Fruit fly (Drosophila melanogaster) whole organism, embryonic: ENCODE measurements around the gene numb.

Experiments used
- Antp ChIP-seq: fragments of 200-800 bp; sonication (Bioruptor generic); optimal IDR thresholded peaks from 3 replicates; lab custom pipeline; 2016; ENCODE audit warnings: missing biosample characterization, missing genetic modification characterization
- Awh ChIP-seq: fragments of 200-800 bp; sonication (Bioruptor generic); IDR thresholded peaks from 2 replicates; pipeline ENCODE4, ENCODE4 v1.3.6; 2022; ENCODE audit warnings: missing biosample characterization, missing genetic modification characterization
- Bgb ChIP-seq: fragments of 200-800 bp; sonication (Bioruptor generic); IDR thresholded peaks from 2 replicates; pipeline ENCODE4 v1.3.6; 2022; ENCODE audit warnings: missing biosample characterization, missing genetic modification characterization; ENCODE audit not compliant: partially characterized antibody
- BtbVII ChIP-seq: fragments of 200-800 bp; sonication (Bioruptor generic); optimal IDR thresholded peaks from 3 replicates; lab custom pipeline; 2017; ENCODE audit warnings: missing biosample characterization, mild to moderate bottlenecking, missing genetic modification characterization
- CG10147 ChIP-seq: fragments of 200-800 bp; sonication (Bioruptor generic); optimal IDR thresholded peaks from 2 replicates; lab custom pipeline; 2019; ENCODE audit warnings: missing biosample characterization, mild to moderate bottlenecking, missing genetic modification characterization, moderate library complexity
- CG10431 ChIP-seq: fragments of 200-800 bp; sonication (Bioruptor generic); optimal IDR thresholded peaks from 3 replicates; lab custom pipeline; 2018; ENCODE audit warnings: missing biosample characterization, mild to moderate bottlenecking, missing genetic modification characterization
- CG10543 ChIP-seq: fragments of 200-800 bp; sonication (Bioruptor generic); optimal IDR thresholded peaks from 3 replicates; lab custom pipeline; 2017; ENCODE audit warnings: missing biosample characterization, mild to moderate bottlenecking, missing genetic modification characterization, moderate library complexity
- CG11085 ChIP-seq: fragments of 200-800 bp; sonication (Bioruptor generic); IDR thresholded peaks from 2 replicates; pipeline ENCODE4 v1.3.6; 2022; ENCODE audit warnings: missing biosample characterization, missing genetic modification characterization
- CG11695 ChIP-seq: fragments of 200-800 bp; sonication (Bioruptor generic); IDR thresholded peaks from 3 replicates; pipeline ENCODE4 v1.3.6; 2022; ENCODE audit warnings: missing biosample characterization, missing genetic modification characterization
- CG12071 ChIP-seq: fragments of 200-800 bp; sonication (Bioruptor generic); optimal IDR thresholded peaks from 3 replicates; lab custom pipeline; 2018; ENCODE audit warnings: missing biosample characterization, mild to moderate bottlenecking, missing genetic modification characterization
- CG12942 ChIP-seq: fragments of 200-800 bp; sonication (Bioruptor generic); optimal IDR thresholded peaks from 3 replicates; lab custom pipeline; 2016; ENCODE audit warnings: missing biosample characterization, missing genetic modification characterization
- CG13287 ChIP-seq: fragments of 200-800 bp; sonication (Bioruptor generic); IDR thresholded peaks from 2 replicates; pipeline ENCODE4 v1.3.6; 2022; ENCODE audit warnings: missing biosample characterization, missing genetic modification characterization; ENCODE audit not compliant: partially characterized antibody
- CG13424 ChIP-seq: fragments of 200-800 bp; sonication (Bioruptor generic); optimal IDR thresholded peaks from 2 replicates; lab custom pipeline; 2019; ENCODE audit warnings: missing biosample characterization, mild to moderate bottlenecking, missing genetic modification characterization, moderate library complexity
- CG14860 ChIP-seq: fragments of 200-800 bp; sonication (Bioruptor generic); IDR thresholded peaks from 3 replicates; pipeline ENCODE4 v1.3.6; 2022; ENCODE audit warnings: missing biosample characterization, missing genetic modification characterization; ENCODE audit not compliant: partially characterized antibody
- CG15269 ChIP-seq: fragments of 200-800 bp; sonication (Bioruptor generic); optimal IDR thresholded peaks from 2 replicates; lab custom pipeline; 2018; ENCODE audit warnings: missing biosample characterization, mild to moderate bottlenecking, missing genetic modification characterization, moderate library complexity
- CG17328 ChIP-seq: fragments of 200-800 bp; sonication (Bioruptor generic); IDR thresholded peaks from 2 replicates; pipeline ENCODE4 v1.3.6; 2022; ENCODE audit warnings: missing biosample characterization, missing genetic modification characterization
- CG31224 ChIP-seq: fragments of 200-800 bp; sonication (Bioruptor generic); IDR thresholded peaks from 2 replicates; pipeline ENCODE4 v1.3.6; 2022; ENCODE audit warnings: missing biosample characterization, missing genetic modification characterization
- CG4404 ChIP-seq: fragments of 200-800 bp; sonication (Bioruptor generic); IDR thresholded peaks from 2 replicates; pipeline ENCODE4 v1.3.6; 2022; ENCODE audit warnings: missing biosample characterization, missing genetic modification characterization
- CG4424 ChIP-seq: fragments of 200-800 bp; sonication (Bioruptor generic); optimal IDR thresholded peaks from 3 replicates; lab custom pipeline; 2016; ENCODE audit warnings: missing biosample characterization, missing genetic modification characterization
- CG6791 ChIP-seq: fragments of 200-800 bp; sonication (Bioruptor generic); IDR thresholded peaks from 3 replicates; pipeline ENCODE4 v1.3.6; 2022; ENCODE audit warnings: missing biosample characterization, missing genetic modification characterization; ENCODE audit not compliant: partially characterized antibody
- CG7839 ChIP-seq: fragments of 200-800 bp; sonication (Bioruptor generic); optimal IDR thresholded peaks from 3 replicates; lab custom pipeline; 2018; ENCODE audit warnings: missing biosample characterization, mild to moderate bottlenecking, missing genetic modification characterization, moderate library complexity
- CoRest ChIP-seq: fragments of 200-800 bp; sonication (Bioruptor generic); optimal IDR thresholded peaks from 3 replicates; lab custom pipeline; 2018; ENCODE audit warnings: missing biosample characterization, mild to moderate bottlenecking, missing genetic modification characterization, moderate library complexity
- Dbx ChIP-seq: fragments of 200-800 bp; sonication (Bioruptor generic); IDR thresholded peaks from 3 replicates; pipeline ENCODE4 v1.3.6; 2022; ENCODE audit warnings: missing biosample characterization, missing genetic modification characterization
- E2f1 ChIP-seq: fragments of 200-800 bp; sonication (Bioruptor generic); IDR thresholded peaks from 2 replicates; pipeline ENCODE4 v1.3.6; 2022; ENCODE audit warnings: missing biosample characterization, missing genetic modification characterization
- GATAe ChIP-seq: fragments of 200-800 bp; sonication (Bioruptor generic); conservative IDR thresholded peaks from 2 replicates; pipeline ENCODE4 v1.3.6; 2022; ENCODE audit warnings: missing biosample characterization, missing genetic modification characterization
- Gug ChIP-seq: fragments of 200-800 bp; sonication (Bioruptor generic); IDR thresholded peaks from 4 replicates; pipeline ENCODE4 v1.3.6; 2022; ENCODE audit warnings: missing biosample characterization, missing genetic modification characterization
- Hmx ChIP-seq: fragments of 200-800 bp; sonication (Bioruptor generic); optimal IDR thresholded peaks from 2 replicates; lab custom pipeline; 2016; ENCODE audit warnings: missing biosample characterization, missing genetic modification characterization
- Hr3 ChIP-seq: fragments of 200-800 bp; sonication (Bioruptor generic); optimal IDR thresholded peaks from 3 replicates; lab custom pipeline; 2016; ENCODE audit warnings: missing biosample characterization, missing genetic modification characterization
- Lhr ChIP-seq: fragments of 200-800 bp; sonication (Bioruptor generic); optimal IDR thresholded peaks from 3 replicates; lab custom pipeline; 2017; ENCODE audit warnings: mild to moderate bottlenecking, missing biosample characterization, missing genetic modification reagents, missing genetic modification characterization
- NK7.1 ChIP-seq: fragments of 200-800 bp; sonication (Bioruptor generic); optimal IDR thresholded peaks from 3 replicates; lab custom pipeline; 2016; ENCODE audit warnings: missing biosample characterization, missing genetic modification characterization
- NfI ChIP-seq: fragments of 200-800 bp; sonication (Bioruptor generic); optimal IDR thresholded peaks from 3 replicates; lab custom pipeline; 2018; ENCODE audit warnings: missing biosample characterization, mild to moderate bottlenecking, missing genetic modification characterization, moderate library complexity
- Oli ChIP-seq: fragments of 200-800 bp; sonication (Bioruptor generic); optimal IDR thresholded peaks from 2 replicates; lab custom pipeline; 2018; ENCODE audit warnings: missing biosample characterization, mild to moderate bottlenecking, missing genetic modification characterization, moderate library complexity
- Scr ChIP-seq: fragments of 200-800 bp; sonication (Bioruptor generic); IDR thresholded peaks from 2 replicates; pipeline ENCODE4 v1.3.6; 2022; ENCODE audit warnings: missing biosample characterization, missing genetic modification characterization; ENCODE audit not compliant: partially characterized antibody
- Xrp1 ChIP-seq: fragments of 200-800 bp; sonication (Bioruptor generic); IDR thresholded peaks from 2 replicates; pipeline ENCODE4 v1.3.6; 2022; ENCODE audit warnings: missing biosample characterization, missing genetic modification characterization
- ase ChIP-seq: fragments of 200-800 bp; sonication (Bioruptor generic); IDR thresholded peaks from 3 replicates; pipeline ENCODE4 v1.3.6; 2022; ENCODE audit warnings: missing biosample characterization, missing genetic modification characterization
- bsh ChIP-seq, 2 experiments: fragments of 200-800 bp; sonication (Bioruptor generic); optimal IDR thresholded peaks; 2 replicates each; lab custom pipeline; 2017 to 2018; ENCODE audit warnings: mild to moderate bottlenecking in 2 of 2, missing biosample characterization in 2 of 2, missing genetic modification characterization in 2 of 2, moderate library complexity in 1 of 2
- dan ChIP-seq: fragments of 200-800 bp; sonication (Bioruptor generic); IDR thresholded peaks from 2 replicates; pipeline ENCODE4 v1.3.6; 2022; ENCODE audit warnings: missing biosample characterization, missing genetic modification characterization
- fd3F ChIP-seq: fragments of 200-800 bp; sonication (Bioruptor generic); optimal IDR thresholded peaks from 2 replicates; lab custom pipeline; 2018; ENCODE audit warnings: missing biosample characterization, mild to moderate bottlenecking, missing genetic modification characterization, moderate library complexity
- gfzf ChIP-seq: fragments of 200-800 bp; sonication (Bioruptor generic); optimal IDR thresholded peaks from 2 replicates; lab custom pipeline; 2016; ENCODE audit warnings: missing biosample characterization, mild to moderate bottlenecking, missing genetic modification characterization, moderate library complexity
- lola ChIP-seq, 3 experiments: fragments of >200 bp in 2 of 3; fragments of 200-800 bp in 1 of 3; sonication (Bioruptor generic) in 1 of 3; optimal IDR thresholded peaks; 2 replicates each; lab custom pipeline; 2017 to 2019; ENCODE audit warnings: missing biosample characterization in 3 of 3, missing genetic modification characterization in 3 of 3, mild to moderate bottlenecking in 1 of 3, moderate library complexity in 1 of 3
- nerfin-1 ChIP-seq: fragments of 200-800 bp; sonication (Bioruptor generic); optimal IDR thresholded peaks from 3 replicates; lab custom pipeline; 2019; ENCODE audit warnings: missing biosample characterization, mild to moderate bottlenecking, missing genetic modification characterization, moderate library complexity
- pnt ChIP-seq: fragments of 200-800 bp; sonication (Bioruptor generic); optimal IDR thresholded peaks from 3 replicates; lab custom pipeline; 2016; ENCODE audit warnings: missing biosample characterization, missing genetic modification characterization
- ranshi ChIP-seq: fragments of 200-800 bp; sonication (Bioruptor generic); IDR thresholded peaks from 2 replicates; pipeline ENCODE4 v1.3.6; 2022; ENCODE audit warnings: missing biosample characterization, missing genetic modification characterization
- salm ChIP-seq: fragments of 200-800 bp; sonication (Bioruptor generic); optimal IDR thresholded peaks from 2 replicates; lab custom pipeline; 2018; ENCODE audit warnings: missing biosample characterization, mild to moderate bottlenecking, missing genetic modification characterization
- sd ChIP-seq: fragments of 200-800 bp; sonication (Bioruptor generic); optimal IDR thresholded peaks from 3 replicates; lab custom pipeline; 2018; ENCODE audit warnings: missing biosample characterization, mild to moderate bottlenecking, missing genetic modification characterization, moderate library complexity
- sob ChIP-seq: fragments of 200-800 bp; sonication (Bioruptor generic); IDR thresholded peaks from 2 replicates; pipeline ENCODE4 v1.3.6; 2022; ENCODE audit warnings: missing biosample characterization, missing genetic modification characterization
- sr ChIP-seq: fragments of 200-800 bp; sonication (Bioruptor generic); IDR thresholded peaks from 3 replicates; pipeline ENCODE4 v1.3.6; 2022; ENCODE audit warnings: missing biosample characterization, missing genetic modification characterization
- trh ChIP-seq: fragments of 200-800 bp; sonication (Bioruptor generic); optimal IDR thresholded peaks from 2 replicates; lab custom pipeline; 2016; ENCODE audit warnings: missing biosample characterization, missing genetic modification characterization
- wor ChIP-seq: fragments of 200-800 bp; sonication (Bioruptor generic); IDR thresholded peaks from 2 replicates; pipeline ENCODE4 v1.3.6; 2022; ENCODE audit warnings: missing biosample characterization, missing genetic modification characterization

numb gene

dm6 chr2L:9388013-9388605 is 49.2 kb upstream of the numb start (continued):
- TF ChIP-seq fd3F (GFP tag; lab: Kevin White, UChicago) (peak; percentile 66), CG4404 (peak; percentile 57), CG10431 (no peak), CG11695 (GFP tag; lab: Robert Waterston, UW) (peak; percentile 61; the same call in 2 of the 3 replicates), ranshi (GFP tag; lab: Robert Waterston, UW) (peak; percentile 72), Awh (GFP tag; lab: Robert Waterston, UW) (no peak), Antp (GFP tag; lab: Kevin White, UChicago) (peak; percentile 83), CG17328 (GFP tag; lab: Robert Waterston, UW) (0 out of 2 replicates have a peak, but pooled peaks have one; percentile 13), CG13424 (tag; lab: Kevin White, UChicago) (peak; percentile 9), CG15269 (peak; percentile 72), bsh (GFP tag; optimal IDR thresholded peaks at IDR 0.05; lab: Kevin White, UChicago) (peak in 1 of 2 experiments; percentile 85), CG10147 (GFP tag; lab: Kevin White, UChicago) (peak; percentile 29), CG6791 (no peak), pnt (GFP tag; lab: Kevin White, UChicago) (peak; percentile 54), nerfin-1 (no peak), CG12071 (GFP tag; lab: Kevin White, UChicago) (peak; percentile 75), NK7.1 (GFP tag; lab: Kevin White, UChicago) (peak; percentile 77), Bgb (no peak), Dbx (GFP tag; lab: Robert Waterston, UW) (peak; percentile 81), CG31224 (GFP tag; lab: Robert Waterston, UW) (peak; percentile 51; the same call in 1 of the 2 replicates), salm (tag; lab: Kevin White, UChicago) (no peak), CG11085 (peak; percentile 49), CG7839 (tag; lab: Kevin White, UChicago) (peak; percentile 81), CG10543 (GFP tag; lab: Kevin White, UChicago) (peak; percentile 47), CG13287 (GFP tag; lab: Robert Waterston, UW) (no peak), Scr (no peak), dan (no peak), BtbVII (GFP tag; lab: Kevin White, UChicago) (peak; percentile 55), CG4424 (GFP tag; lab: Kevin White, UChicago) (peak; percentile 47), sob (GFP tag; lab: Robert Waterston, UW) (peak; percentile 72), Gug (GFP tag; lab: Robert Waterston, UW) (peak; percentile 87; the same call in 3 of the 4 replicates), gfzf (GFP tag; lab: Kevin White, UChicago) (no peak), lola (GFP tag; optimal IDR thresholded peaks at IDR 0.05; lab: Kevin White, UChicago) (no peak), sr (no peak), Hr3 (GFP tag; lab: Kevin White, UChicago) (peak; percentile 59), GATAe (GFP tag; lab: Robert Waterston, UW) (0 out of 2 replicates have a peak, but pooled peaks have one; percentile 23), CG14860 (GFP tag; lab: Robert Waterston, UW) (no peak), trh (no peak), wor (GFP tag; lab: Robert Waterston, UW) (no peak), Hmx (peak; percentile 44), Lhr (GFP tag; lab: Kevin White, UChicago) (no peak), E2f1 (GFP tag; lab: Robert Waterston, UW) (peak; percentile 69), Xrp1 (GFP tag; lab: Robert Waterston, UW) (peak; percentile 29; the same call in 1 of the 2 replicates), CG12942 (GFP tag; lab: Kevin White, UChicago) (peak; percentile 59), sd (tag; lab: Kevin White, UChicago) (peak; percentile 69), ase (GFP tag; lab: Robert Waterston, UW) (0 out of 3 replicates have a peak, but pooled peaks have one; percentile 27), NfI (GFP tag; lab: Kevin White, UChicago) (peak; percentile 66), Oli (tag; lab: Kevin White, UChicago) (peak; percentile 68), CoRest (tag; lab: Kevin White, UChicago) (peak; percentile 62)
